Worm (Caenorhabditis elegans): ENCODE measurements around the gene tbx-31.

- no peak for TF ChIP-seq scrt-1 (GFP tag; IDR thresholded peaks at IDR 0.05)
- no peak for TF ChIP-seq hmbx-1 (tag; optimal IDR thresholded peaks at IDR 0.05)
Observed at ce11 chrX:1655207-1655606, 18.7 kb downstream of the tbx-31 start, which contains the start of gene tbx-32.

Measured in whole organism, early embryonic.